Worm (Caenorhabditis elegans): ENCODE measurements around the gene ooc-5.

The ooc-5 gene

ce11 chrII:9029218-9029672 lies 36.3 kb downstream of the ooc-5 start, which contains the start of gene F37B12.1:
TSS of gene F37B12.1 (minus strand) at chrII:9029268.
- TF ChIP-seq mdl-1 (tag; optimal IDR thresholded peaks at IDR 0.05) (peak in 1 of 2 experiments; percentile 15), nhr-77 (tag; optimal IDR thresholded peaks at IDR 0.05) (no peak), fos-1 (tag; optimal IDR thresholded peaks at IDR 0.05) (no peak), T26A8.4 (GFP tag; IDR thresholded peaks at IDR 0.05) (no peak), tra-1 (GFP tag; IDR thresholded peaks at IDR 0.05) (no peak), unc-39 (tag; optimal IDR thresholded peaks at IDR 0.05) (no peak), php-3 (GFP tag; IDR thresholded peaks at IDR 0.05) (no peak), lin-38 (GFP tag; IDR thresholded peaks at IDR 0.05) (no peak), aha-1 (tag) (peak; percentile 97)

ce11 chrII:9031891-9032290 lies 38.9 kb downstream of the ooc-5 start:
- TF ChIP-seq unc-62 (GFP tag; optimal IDR thresholded peaks at IDR 0.05 in 1 of 2), result peak in 1 of 2 experiments; percentile 81
- TF ChIP-seq unc-62 (tag; optimal IDR thresholded peaks at IDR 0.05), result no peak
- no peak for TF ChIP-seq madf-5 (GFP tag; IDR thresholded peaks at IDR 0.05)
- peak; percentile 1 for TF ChIP-seq hlh-30 (tag; optimal IDR thresholded peaks at IDR 0.05; ENCODE audit: insufficient read depth)
- TF ChIP-seq php-3 (GFP tag; IDR thresholded peaks at IDR 0.05), result no peak
- no peak for TF ChIP-seq mes-2 (tag; optimal IDR thresholded peaks at IDR 0.05; ENCODE audit: poor library complexity, severe bottlenecking)
- no peak for TF ChIP-seq dpl-1 (GFP tag; optimal IDR thresholded peaks at IDR 0.05)
- no peak for TF ChIP-seq lin-29 (GFP tag; IDR thresholded peaks at IDR 0.05)
- TF ChIP-seq zip-2 (tag; optimal IDR thresholded peaks at IDR 0.05), result no peak

DNA sequence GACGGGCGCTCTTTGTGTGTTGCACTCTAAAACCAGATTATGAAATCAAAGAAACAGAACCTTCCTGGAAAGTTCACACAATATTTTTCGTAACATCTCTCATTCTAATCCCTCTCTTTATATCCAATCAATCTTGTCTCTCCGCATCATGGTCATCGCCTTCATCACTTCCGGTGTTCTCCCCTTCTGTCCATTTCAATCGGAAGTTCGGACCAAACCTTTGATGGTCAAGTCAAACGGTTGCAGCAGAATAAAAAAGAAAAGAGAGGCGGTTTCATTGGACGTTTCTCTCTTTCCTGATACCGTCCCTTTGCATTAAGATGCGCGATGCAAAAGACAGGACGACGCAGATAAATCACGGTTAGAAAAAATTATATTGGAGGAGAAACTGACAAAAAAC lies 40.1 kb downstream of the ooc-5 start:
- TF ChIP-seq nhr-111 (GFP tag; optimal IDR thresholded peaks at IDR 0.05) (no peak), egl-43 (GFP tag; IDR thresholded peaks at IDR 0.05) (no peak), zag-1 (tag; optimal IDR thresholded peaks at IDR 0.05) (no peak), hlh-11 (tag; optimal IDR thresholded peaks at IDR 0.05) (peak; percentile 31), ceh-32 (tag; optimal IDR thresholded peaks at IDR 0.05; ENCODE audit: poor library complexity) (no peak), aha-1 (tag) (peak; percentile 24), daf-12 (tag; optimal IDR thresholded peaks at IDR 0.05) (no peak), nhr-28 (tag; optimal IDR thresholded peaks at IDR 0.05) (peak; percentile 51), lin-13 (GFP tag; optimal IDR thresholded peaks at IDR 0.05) (no peak)

DNA sequence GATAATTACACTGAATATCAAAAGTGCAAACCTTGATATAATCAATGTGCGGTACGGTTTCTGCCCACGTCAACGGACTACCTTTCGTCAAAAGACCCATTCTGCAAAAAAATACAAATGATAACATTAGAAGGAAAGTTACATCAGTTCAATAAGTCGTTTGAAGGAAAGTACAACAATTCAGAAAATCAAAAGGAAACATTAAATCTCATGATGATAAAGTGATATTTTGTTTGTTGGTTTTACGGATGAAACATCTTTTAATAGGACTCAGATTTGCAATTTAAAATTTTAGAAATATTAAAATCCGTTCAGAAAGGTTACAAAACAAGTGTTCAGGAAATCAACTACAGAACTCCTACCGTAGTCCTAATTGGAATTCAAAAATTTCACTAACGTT lies 45.2 kb downstream of the ooc-5 start, which contains the start of gene gcs-1:
Gene gcs-1 (minus strand): TSS at position 101 of the 400 bp plus-strand sequence.
- TF ChIP-seq nhr-11 (tag; optimal IDR thresholded peaks at IDR 0.05), result no peak
- no peak for TF ChIP-seq spr-1 (tag; optimal IDR thresholded peaks at IDR 0.05)
- no peak for TF ChIP-seq nhr-42 (GFP tag; IDR thresholded peaks at IDR 0.05)
- TF ChIP-seq php-3 (GFP tag; IDR thresholded peaks at IDR 0.05), result no peak
- no peak for TF ChIP-seq nhr-25 (tag; optimal IDR thresholded peaks at IDR 0.05; ENCODE audit: borderline replicate concordance, insufficient read depth)
- TF ChIP-seq ztf-7 (tag; optimal IDR thresholded peaks at IDR 0.05), result no peak
- no peak for TF ChIP-seq lin-1 (GFP tag; IDR thresholded peaks at IDR 0.05)
- no peak for TF ChIP-seq ctbp-1 (GFP tag; IDR thresholded peaks at IDR 0.05)
- TF ChIP-seq lin-38 (GFP tag; IDR thresholded peaks at IDR 0.05), result no peak
- no peak for TF ChIP-seq Y75B8A.6 (GFP tag; IDR thresholded peaks at IDR 0.05)
- TF ChIP-seq dve-1 (tag; optimal IDR thresholded peaks at IDR 0.05; ENCODE audit: insufficient read depth), result no peak

ce11 chrII:9038736-9039135 lies 45.8 kb downstream of the ooc-5 start:
- TF ChIP-seq ctbp-1 (GFP tag; IDR thresholded peaks at IDR 0.05) (no peak), dve-1 (tag; optimal IDR thresholded peaks at IDR 0.05; ENCODE audit: insufficient read depth) (no peak), pqm-1 (tag; optimal IDR thresholded peaks at IDR 0.05) (peak; percentile 23), mdt-29 (GFP tag; IDR thresholded peaks at IDR 0.05) (no peak), ceh-32 (tag; optimal IDR thresholded peaks at IDR 0.05; ENCODE audit: poor library complexity) (no peak), daf-16 (GFP tag; optimal IDR thresholded peaks at IDR 0.05) (no peak), daf-16 (tag; optimal IDR thresholded peaks at IDR 0.05) (peak; percentile 31), dpl-1 (GFP tag; optimal IDR thresholded peaks at IDR 0.05) (no peak), lsy-2 (tag; optimal IDR thresholded peaks at IDR 0.05) (no peak), duxl-1 (tag; optimal IDR thresholded peaks at IDR 0.05; ENCODE audit: poor library complexity) (no peak), hlh-11 (tag; optimal IDR thresholded peaks at IDR 0.05) (no peak)
